Fruit fly (Drosophila melanogaster): ENCODE measurements around the gene rdgA.

The rdgA gene

dm6 chrX:8974203-8974602 lies 67.3 kb downstream of the rdgA start, which contains the start of gene CG10962 (continued):
- peak; percentile 0 for TF ChIP-seq MTF-1 (GFP tag; optimal IDR thresholded peaks at IDR 0.05; ENCODE audit: borderline replicate concordance)
- peak; percentile 45 for TF ChIP-seq pho (GFP tag; optimal IDR thresholded peaks at IDR 0.05)
- TF ChIP-seq HLHmδ (GFP tag; optimal IDR thresholded peaks at IDR 0.05), result no peak
- no peak for TF ChIP-seq Bgb (GFP tag; IDR thresholded peaks at IDR 0.05; ENCODE audit: partially characterized antibody)
- TF ChIP-seq Sry-β (GFP tag; optimal IDR thresholded peaks at IDR 0.05), result no peak
- TF ChIP-seq pfk (GFP tag; optimal IDR thresholded peaks at IDR 0.05), result no peak
- TF ChIP-seq CG10209 (GFP tag; optimal IDR thresholded peaks at IDR 0.05), result peak; percentile 49
- peak; percentile 3 for TF ChIP-seq CG1647 (GFP tag; optimal IDR thresholded peaks at IDR 0.05)
- peak; percentile 29 for TF ChIP-seq CG13296 (GFP tag; optimal IDR thresholded peaks at IDR 0.05)
- TF ChIP-seq CG14014 (GFP tag; IDR thresholded peaks at IDR 0.05), result peak; percentile 67
- TF ChIP-seq gem (tag; optimal IDR thresholded peaks at IDR 0.05), result peak; percentile 78
- no peak for TF ChIP-seq bowl (GFP tag; IDR thresholded peaks at IDR 0.05)
- TF ChIP-seq CTCF (GFP tag; optimal IDR thresholded peaks at IDR 0.05), result no peak
- peak; percentile 40 for TF ChIP-seq CG4820 (GFP tag; optimal IDR thresholded peaks at IDR 0.05)
- TF ChIP-seq pros (GFP tag; optimal IDR thresholded peaks at IDR 0.05), result no peak
- TF ChIP-seq so (GFP tag; IDR thresholded peaks at IDR 0.05), result peak; percentile 46; the same call in 1 of the 3 replicates
- TF ChIP-seq insv (GFP tag; optimal IDR thresholded peaks at IDR 0.05), result no peak
- TF ChIP-seq CG7357 (GFP tag; IDR thresholded peaks at IDR 0.05), result 0 out of 3 replicates have a peak, but pooled peaks have one; percentile 35
- TF ChIP-seq CG12744 (GFP tag; optimal IDR thresholded peaks at IDR 0.05), result no peak
- peak; percentile 70 for TF ChIP-seq seq (GFP tag; IDR thresholded peaks at IDR 0.05)
- TF ChIP-seq onecut (GFP tag; IDR thresholded peaks at IDR 0.05), result peak; percentile 57
- no peak for TF ChIP-seq Doc3 (GFP tag; IDR thresholded peaks at IDR 0.05; ENCODE audit: partially characterized antibody)
- TF ChIP-seq crp (GFP tag; optimal IDR thresholded peaks at IDR 0.05), result no peak
- TF ChIP-seq lov (optimal IDR thresholded peaks at IDR 0.05), result no peak
- no peak for TF ChIP-seq lov (GFP tag; IDR thresholded peaks at IDR 0.05)
- peak; percentile 47 for TF ChIP-seq CG1233 (GFP tag; optimal IDR thresholded peaks at IDR 0.05)
- peak; percentile 54 for TF ChIP-seq CG12219 (GFP tag; optimal IDR thresholded peaks at IDR 0.05)
- peak; percentile 71 for TF ChIP-seq HLH3B (GFP tag; IDR thresholded peaks at IDR 0.05)
- peak; percentile 83 for TF ChIP-seq CG11504 (tag; optimal IDR thresholded peaks at IDR 0.05)
- peak; percentile 59 for TF ChIP-seq B-H1 (GFP tag; IDR thresholded peaks at IDR 0.05)
- TF ChIP-seq CG16863 (GFP tag; optimal IDR thresholded peaks at IDR 0.05), result peak; percentile 36
- no peak for TF ChIP-seq CG18011 (GFP tag; optimal IDR thresholded peaks at IDR 0.05)
- TF ChIP-seq CG12659 (GFP tag; optimal IDR thresholded peaks at IDR 0.05), result peak; percentile 50
- TF ChIP-seq fd64A (GFP tag; optimal IDR thresholded peaks at IDR 0.05), result no peak
- no peak for TF ChIP-seq CG3995 (GFP tag; optimal IDR thresholded peaks at IDR 0.05)
- TF ChIP-seq amos (GFP tag; IDR thresholded peaks at IDR 0.05; ENCODE audit: partially characterized antibody), result no peak
- TF ChIP-seq eve (GFP tag; optimal IDR thresholded peaks at IDR 0.05), result peak in 1 of 2 experiments; percentile 48
- peak; percentile 42 for TF ChIP-seq wor (GFP tag; IDR thresholded peaks at IDR 0.05)
- peak; percentile 67 for TF ChIP-seq dimm (GFP tag; IDR thresholded peaks at IDR 0.05)
- peak; percentile 49 for TF ChIP-seq CG18619 (GFP tag; optimal IDR thresholded peaks at IDR 0.05)
- TF ChIP-seq CG11085 (GFP tag; IDR thresholded peaks at IDR 0.05), result peak; percentile 58
- TF ChIP-seq br (optimal IDR thresholded peaks at IDR 0.05), result no peak
- no peak for TF ChIP-seq bbx (GFP tag; IDR thresholded peaks at IDR 0.05; ENCODE audit: partially characterized antibody)
- peak; percentile 36 for TF ChIP-seq maf-S (GFP tag; optimal IDR thresholded peaks at IDR 0.05)
- TF ChIP-seq Hand (GFP tag; optimal IDR thresholded peaks at IDR 0.05), result peak; percentile 60
- no peak for TF ChIP-seq trem (tag; optimal IDR thresholded peaks at IDR 0.05)
- no peak for TF ChIP-seq CG8924 (tag; optimal IDR thresholded peaks at IDR 0.05)
- TF ChIP-seq zen (tag; optimal IDR thresholded peaks at IDR 0.05), result no peak
- peak; percentile 32 for TF ChIP-seq CG6813 (GFP tag; optimal IDR thresholded peaks at IDR 0.05)
- TF ChIP-seq CG7271 (tag; optimal IDR thresholded peaks at IDR 0.05), result no peak
- no peak for TF ChIP-seq her (GFP tag; optimal IDR thresholded peaks at IDR 0.05)

Measured in whole organism, embryonic.